Worm (Caenorhabditis elegans): ENCODE data around the gene C28D4.4.

- TF ChIP-seq hmg-4 (GFP tag; optimal IDR thresholded peaks at IDR 0.05): no peak
- TF ChIP-seq tbx-37 (GFP tag; conservative IDR thresholded peaks at IDR 0.05): no peak
- TF ChIP-seq F13C5.2 (tag; optimal IDR thresholded peaks at IDR 0.05): no peak
- no peak for TF ChIP-seq flt-1 (GFP tag; IDR thresholded peaks at IDR 0.05)
- TF ChIP-seq B0310.2 (tag; optimal IDR thresholded peaks at IDR 0.05): no peak
- no peak for TF ChIP-seq ama-1 (optimal IDR thresholded peaks at IDR 0.05)
- TF ChIP-seq hnd-1 (tag; optimal IDR thresholded peaks at IDR 0.05): no peak
- no peak for TF ChIP-seq sea-1 (GFP tag; conservative IDR thresholded peaks at IDR 0.05)
- TF ChIP-seq ceh-36 (tag; optimal IDR thresholded peaks at IDR 0.05): no peak
- TF ChIP-seq hmbx-1 (tag; optimal IDR thresholded peaks at IDR 0.05): no peak
- no peak for TF ChIP-seq pes-1 (GFP tag; IDR thresholded peaks at IDR 0.05)
- TF ChIP-seq tra-4 (tag; optimal IDR thresholded peaks at IDR 0.05): no peak
Measured at ce11 chrIV:9770798-9771197, 26.0 kb upstream of the C28D4.4 start.
